Fruit fly (Drosophila melanogaster) whole organism, embryonic: ENCODE results near the gene Rab8.

ENCODE experiments used
- Bteb2 ChIP-seq: fragments of 200-800 bp; sonication (Bioruptor generic); optimal IDR thresholded peaks from 2 replicates; lab custom pipeline; 2016; ENCODE audit warnings: missing biosample characterization, missing genetic modification characterization
- CG17328 ChIP-seq: fragments of 200-800 bp; sonication (Bioruptor generic); IDR thresholded peaks from 2 replicates; pipeline ENCODE4 v1.3.6; 2022; ENCODE audit warnings: missing biosample characterization, missing genetic modification characterization
- CG30403 ChIP-seq: fragments of 200-800 bp; sonication (Bioruptor generic); optimal IDR thresholded peaks from 3 replicates; lab custom pipeline; 2016; ENCODE audit warnings: missing biosample characterization, missing genetic modification characterization
- Chrac-16 ChIP-seq: fragments of 200-800 bp; sonication (Bioruptor generic); optimal IDR thresholded peaks from 3 replicates; lab custom pipeline; 2016; ENCODE audit warnings: missing biosample characterization, missing genetic modification characterization
- Gsc ChIP-seq: fragments of 200-800 bp; sonication (Bioruptor generic); IDR thresholded peaks from 2 replicates; pipeline ENCODE4 v1.3.6; 2022; ENCODE audit warnings: missing biosample characterization, missing genetic modification characterization
- Tbp ChIP-seq: fragments of >200 bp; optimal IDR thresholded peaks from 2 replicates; lab custom pipeline; 2018; ENCODE audit warnings: missing biosample characterization, missing genetic modification characterization
- crc ChIP-seq: fragments of 200-800 bp; sonication (Bioruptor generic); optimal IDR thresholded peaks from 2 replicates; lab custom pipeline; 2016; ENCODE audit warnings: missing biosample characterization, missing genetic modification characterization
- org-1 ChIP-seq: fragments of 200-800 bp; sonication (Bioruptor generic); optimal IDR thresholded peaks from 2 replicates; lab custom pipeline; 2017; ENCODE audit warnings: missing biosample characterization, missing genetic modification characterization
- sqz ChIP-seq: fragments of 200-800 bp; sonication (Bioruptor generic); optimal IDR thresholded peaks from 3 replicates; lab custom pipeline; 2018; ENCODE audit warnings: missing biosample characterization, mild to moderate bottlenecking, missing genetic modification characterization
- vfl ChIP-seq: fragments of 200-800 bp; sonication (Bioruptor generic); optimal IDR thresholded peaks from 2 replicates; lab custom pipeline; 2016; ENCODE audit warnings: missing biosample characterization, missing genetic modification characterization

DNA sequence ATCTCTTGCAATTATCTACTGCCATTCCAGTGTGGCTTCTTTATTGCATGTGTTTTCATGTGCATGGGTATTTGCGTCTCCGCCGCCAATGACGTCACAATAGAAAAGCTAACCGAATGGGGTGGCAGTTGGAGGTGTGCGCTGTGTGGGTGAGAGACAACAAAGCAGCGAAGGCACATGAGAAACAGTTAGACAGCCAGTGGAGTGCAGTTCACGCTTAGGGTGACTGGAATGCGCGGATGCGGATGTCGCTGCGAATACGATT, 721 bp upstream of the Rab8 start:
- TF ChIP-seq CG30403 (no peak), sqz (GFP tag; lab: Kevin White, UChicago) (no peak), Chrac-16 (GFP tag; lab: Kevin White, UChicago) (no peak), Gsc (GFP tag; lab: Robert Waterston, UW) (no peak), Bteb2 (no peak), org-1 (GFP tag; lab: Kevin White, UChicago) (no peak), vfl (GFP tag; lab: Kevin White, UChicago) (no peak), CG17328 (GFP tag; lab: Robert Waterston, UW) (no peak), Tbp (GFP tag; lab: Kevin White, UChicago) (no peak), crc (GFP tag; lab: Kevin White, UChicago) (no peak)
